Worm (Caenorhabditis elegans) whole organism, mixed stage, embryonic: ENCODE data around the gene btb-22.

Experiments
- bed-3 ChIP-seq: fragments of 200-800 bp; sonication (Bioruptor generic); optimal IDR thresholded peaks from 3 replicates; lab custom pipeline; 2018; ENCODE audit warnings: mild to moderate bottlenecking, missing genetic modification characterization, moderate library complexity, missing compliant biosample characterization
- ces-1 ChIP-seq: fragments of 150-350 bp; optimal IDR thresholded peaks from 2 replicates; lab custom pipeline; 2014; ENCODE audit warnings: missing biosample characterization, missing genetic modification reagents, missing genetic modification characterization
- elt-1 ChIP-seq: sonication (generic microtip); optimal IDR thresholded peaks from 2 replicates; lab custom pipeline; 2017; ENCODE audit warnings: missing genetic modification characterization, mild to moderate bottlenecking, missing compliant biosample characterization, antibody characterized with exemption, moderate library complexity, borderline replicate concordance; ENCODE audit not compliant: insufficient read depth
- elt-3 ChIP-seq: fragments of 150-350 bp; optimal IDR thresholded peaks from 2 replicates; lab custom pipeline; 2014; ENCODE audit warnings: missing biosample characterization, missing genetic modification characterization
- lsy-2 ChIP-seq: fragments of 150-350 bp; optimal IDR thresholded peaks from 2 replicates; lab custom pipeline; 2014; ENCODE audit warnings: missing biosample characterization, missing genetic modification characterization
- mep-1 ChIP-seq: fragments of 150-350 bp; optimal IDR thresholded peaks from 2 replicates; lab custom pipeline; 2017; ENCODE audit warnings: missing biosample characterization, missing genetic modification reagents, missing genetic modification characterization, inconsistent platforms
- nhr-237 ChIP-seq: fragments of 150-350 bp; optimal IDR thresholded peaks from 2 replicates; lab custom pipeline; 2014; ENCODE audit warnings: missing biosample characterization, missing genetic modification characterization
- sem-2 ChIP-seq: fragments of 200-800 bp; sonication (Bioruptor generic); optimal IDR thresholded peaks from 2 replicates; lab custom pipeline; 2018; ENCODE audit warnings: mild to moderate bottlenecking, missing genetic modification characterization, missing compliant biosample characterization
- snpc-4 ChIP-seq: fragments of 150-350 bp; optimal IDR thresholded peaks from 2 replicates; lab custom pipeline; 2014; ENCODE audit warnings: missing biosample characterization, missing genetic modification characterization
- unc-120 ChIP-seq: sonication (generic microtip); optimal IDR thresholded peaks from 2 replicates; lab custom pipeline; 2017; ENCODE audit warnings: missing genetic modification characterization, missing compliant biosample characterization; ENCODE audit not compliant: poor library complexity, severe bottlenecking
- unc-39 ChIP-seq: fragments of 150-350 bp; optimal IDR thresholded peaks from 2 replicates; lab custom pipeline; 2014; ENCODE audit warnings: missing biosample characterization, missing genetic modification characterization
- unc-62 ChIP-seq: fragments of 150-350 bp; optimal IDR thresholded peaks from 2 replicates; lab custom pipeline; 2014; ENCODE audit warnings: missing biosample characterization, missing genetic modification reagents, missing genetic modification characterization
- ztf-11 ChIP-seq: fragments of 150-350 bp; optimal IDR thresholded peaks from 2 replicates; lab custom pipeline; 2014; ENCODE audit warnings: missing biosample characterization, missing genetic modification characterization

DNA sequence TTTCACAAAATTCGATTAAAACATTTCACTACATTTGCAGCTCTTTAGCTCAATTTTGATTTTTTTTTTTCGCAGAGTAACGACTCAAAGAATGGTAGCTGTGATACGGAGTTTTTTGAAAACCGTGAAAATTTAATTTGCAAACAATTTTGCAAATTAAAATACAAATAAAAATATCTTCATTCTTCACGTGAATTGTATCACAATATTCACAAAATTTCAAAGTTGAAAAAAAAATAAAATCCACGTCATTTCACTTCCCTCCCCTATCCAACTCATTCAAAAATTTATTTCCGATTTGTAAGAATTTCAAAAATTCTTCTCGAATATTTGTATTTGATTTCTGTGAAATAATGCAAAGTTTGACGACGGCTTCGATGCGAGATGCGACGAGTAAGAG lies 20.9 kb upstream of the btb-22 start, which contains the start of gene wht-4:
- no peak for TF ChIP-seq snpc-4 (tag; lab: Kevin White, UChicago)
- TF ChIP-seq unc-120, result no peak
- no peak for TF ChIP-seq elt-3 (tag; lab: Kevin White, UChicago)
- TF ChIP-seq unc-62 (GFP tag; lab: Kevin White, UChicago), result no peak
- TF ChIP-seq sem-2 (GFP tag; lab: Kevin White, UChicago), result no peak
- no peak for TF ChIP-seq ces-1 (GFP tag; lab: Kevin White, UChicago)
- no peak for TF ChIP-seq unc-39
- TF ChIP-seq bed-3 (GFP tag; lab: Kevin White, UChicago), result no peak
- TF ChIP-seq mep-1 (tag; lab: Kevin White, UChicago), result no peak
- no peak for TF ChIP-seq nhr-237
- no peak for TF ChIP-seq ztf-11
- no peak for TF ChIP-seq lsy-2
- TF ChIP-seq elt-1 (tag; lab: Kevin White, UChicago), result no peak
